Worm (Caenorhabditis elegans) whole organism, L1 larva: ENCODE measurements around the gene F53F4.18.
A peak's percentile ranks its signal among the peaks of the same experiment; 100 is the strongest.

ENCODE experiments used
- C16A3.4 ChIP-seq: fragments of 150-350 bp; optimal IDR thresholded peaks from 2 replicates; lab custom pipeline; 2014; ENCODE audit warnings: missing biosample characterization, missing genetic modification characterization
- Y116A8C.19 ChIP-seq: sonication (generic microtip); optimal IDR thresholded peaks from 2 replicates; lab custom pipeline; 2016; ENCODE audit warnings: missing compliant biosample characterization, missing genetic modification characterization, borderline replicate concordance
- aha-1 ChIP-seq: fragments of 150-350 bp; optimal IDR thresholded peaks from 2 replicates; lab custom pipeline; 2014; ENCODE audit warnings: missing biosample characterization, missing genetic modification characterization
- alr-1 ChIP-seq: fragments of 200-800 bp; sonication (Bioruptor generic); optimal IDR thresholded peaks from 2 replicates; lab custom pipeline; 2018; ENCODE audit warnings: borderline replicate concordance, mild to moderate bottlenecking, missing genetic modification characterization, missing compliant biosample characterization
- aly-2 ChIP-seq: fragments of 150-350 bp; optimal IDR thresholded peaks from 2 replicates; lab custom pipeline; 2014; ENCODE audit warnings: missing biosample characterization, missing genetic modification characterization
- ama-1 ChIP-seq: fragments of 150-350 bp; optimal IDR thresholded peaks from 2 replicates; lab custom pipeline; 2014
- blmp-1 ChIP-seq: fragments of 150-350 bp; optimal IDR thresholded peaks from 2 replicates; lab custom pipeline; 2014; ENCODE audit warnings: missing biosample characterization, missing genetic modification characterization
- ceh-63 ChIP-seq: fragments of 200-800 bp; sonication (Bioruptor generic); optimal IDR thresholded peaks from 2 replicates; lab custom pipeline; 2018; ENCODE audit warnings: mild to moderate bottlenecking, missing genetic modification characterization, missing compliant biosample characterization
- ceh-82 ChIP-seq, 3 experiments: fragments of 150-350 bp in 1 of 3; sonication (generic microtip) in 2 of 3; optimal IDR thresholded peaks; 2 replicates each; lab custom pipeline; 2014 to 2017; ENCODE audit warnings: missing biosample characterization in 3 of 3, missing genetic modification characterization in 3 of 3
- ceh-90 ChIP-seq: sonication (generic microtip); optimal IDR thresholded peaks from 2 replicates; lab custom pipeline; 2016; ENCODE audit warnings: missing genetic modification characterization, missing compliant biosample characterization
- dsc-1 ChIP-seq: sonication (generic microtip); optimal IDR thresholded peaks from 2 replicates; lab custom pipeline; 2016; ENCODE audit warnings: mild to moderate bottlenecking, missing genetic modification characterization, missing compliant biosample characterization
- efl-1 ChIP-seq, 4 experiments: fragments of 150-350 bp; optimal IDR thresholded peaks in 3 of 4; peaks in 1 of 4; 1 replicate in 1 of 4; 2 replicates in 3 of 4; lab custom pipeline; 2014; ENCODE audit warnings: missing biosample characterization in 2 of 4, missing genetic modification characterization in 2 of 4, missing genetic modification reagents in 2 of 4
- efl-3 ChIP-seq: fragments of 200-800 bp; sonication (Bioruptor generic); optimal IDR thresholded peaks from 2 replicates; lab custom pipeline; 2018; ENCODE audit warnings: mild to moderate bottlenecking, missing genetic modification characterization, missing compliant biosample characterization
- egl-13 ChIP-seq: sonication (generic microtip); optimal IDR thresholded peaks from 2 replicates; lab custom pipeline; 2016; ENCODE audit warnings: missing genotype, missing genetic modification reagents, missing genetic modification characterization, missing compliant biosample characterization
- ets-5 ChIP-seq: fragments of 200-800 bp; sonication (Bioruptor generic); IDR thresholded peaks from 2 replicates; pipeline ENCODE4 v1.3.6; 2022; ENCODE audit warnings: missing genetic modification characterization, missing compliant biosample characterization
- fkh-10 ChIP-seq: sonication (generic microtip); optimal IDR thresholded peaks from 2 replicates; lab custom pipeline; 2017; ENCODE audit warnings: missing biosample characterization, missing genetic modification reagents, missing genetic modification characterization
- fkh-4 ChIP-seq: sonication (generic microtip); optimal IDR thresholded peaks from 2 replicates; lab custom pipeline; 2016; ENCODE audit warnings: missing compliant biosample characterization, missing genetic modification characterization, borderline replicate concordance
- fkh-8 ChIP-seq: sonication (generic microtip); optimal IDR thresholded peaks from 2 replicates; lab custom pipeline; 2016; ENCODE audit warnings: mild to moderate bottlenecking, missing genetic modification characterization, missing compliant biosample characterization
- hlh-4 ChIP-seq: sonication (generic microtip); optimal IDR thresholded peaks from 2 replicates; lab custom pipeline; 2016; ENCODE audit warnings: mild to moderate bottlenecking, missing genetic modification characterization, missing compliant biosample characterization
- hpl-2 ChIP-seq: fragments of 150-350 bp; optimal IDR thresholded peaks from 2 replicates; lab custom pipeline; 2014; ENCODE audit warnings: missing biosample characterization, missing genetic modification reagents, missing genetic modification characterization
- irx-1 ChIP-seq: sonication (generic microtip); optimal IDR thresholded peaks from 2 replicates; lab custom pipeline; 2016; ENCODE audit warnings: missing genetic modification characterization, missing compliant biosample characterization
- isw-1 ChIP-seq: fragments of 200-800 bp; sonication (Bioruptor generic); IDR thresholded peaks from 2 replicates; pipeline ENCODE4 v1.3.6; 2022; ENCODE audit warnings: missing genetic modification characterization, missing compliant biosample characterization
- lin-13 ChIP-seq: fragments of 150-350 bp; optimal IDR thresholded peaks from 2 replicates; lab custom pipeline; 2014; ENCODE audit warnings: missing biosample characterization, missing genetic modification reagents, missing genetic modification characterization
- lin-35 ChIP-seq, 2 experiments: fragments of 150-350 bp; optimal IDR thresholded peaks; 2 replicates each; lab custom pipeline; 2014; ENCODE audit warnings: missing biosample characterization in 2 of 2, missing genetic modification characterization in 2 of 2, missing genetic modification reagents in 2 of 2
- lin-39 ChIP-seq: fragments of 150-350 bp; optimal IDR thresholded peaks from 2 replicates; lab custom pipeline; 2014; ENCODE audit warnings: missing biosample characterization, missing genetic modification reagents, missing genetic modification characterization
- lsy-2 ChIP-seq, 2 experiments: fragments of 150-350 bp; optimal IDR thresholded peaks; 2 replicates each; lab custom pipeline; 2014; ENCODE audit warnings: missing biosample characterization in 2 of 2, missing genetic modification characterization in 2 of 2
- mdl-1 ChIP-seq, 2 experiments: fragments of 150-350 bp; optimal IDR thresholded peaks; 2 replicates each; lab custom pipeline; 2014 to 2017; ENCODE audit warnings: missing biosample characterization in 2 of 2, missing genetic modification characterization in 2 of 2, inconsistent platforms in 1 of 2
- nhr-12 ChIP-seq: sonication (generic microtip); optimal IDR thresholded peaks from 2 replicates; lab custom pipeline; 2017; ENCODE audit warnings: missing biosample characterization, missing genetic modification characterization
- nhr-19 ChIP-seq: fragments of 200-800 bp; sonication (Bioruptor generic); conservative IDR thresholded peaks from 2 replicates; pipeline ENCODE4 v1.3.6; 2022; ENCODE audit warnings: missing genetic modification characterization, missing compliant biosample characterization
- nhr-237 ChIP-seq: fragments of 150-350 bp; optimal IDR thresholded peaks from 2 replicates; lab custom pipeline; 2014; ENCODE audit warnings: missing biosample characterization, missing genetic modification characterization
- nhr-28 ChIP-seq: fragments of 150-350 bp; optimal IDR thresholded peaks from 2 replicates; lab custom pipeline; 2014; ENCODE audit warnings: missing biosample characterization, missing genetic modification characterization
- nhr-47 ChIP-seq: sonication (generic microtip); optimal IDR thresholded peaks from 2 replicates; lab custom pipeline; 2016; ENCODE audit warnings: mild to moderate bottlenecking, missing genetic modification characterization, moderate library complexity, missing compliant biosample characterization
- nhr-90 ChIP-seq: sonication (generic microtip); optimal IDR thresholded peaks from 2 replicates; lab custom pipeline; 2016; ENCODE audit warnings: mild to moderate bottlenecking, missing genetic modification characterization, missing compliant biosample characterization; ENCODE audit not compliant: poor library complexity
- pax-3 ChIP-seq: fragments of 200-800 bp; sonication (Bioruptor generic); optimal IDR thresholded peaks from 2 replicates; lab custom pipeline; 2018; ENCODE audit warnings: mild to moderate bottlenecking, missing genetic modification characterization, moderate library complexity, missing compliant biosample characterization
- rnt-1 ChIP-seq: sonication (generic microtip); optimal IDR thresholded peaks from 2 replicates; lab custom pipeline; 2016; ENCODE audit warnings: mild to moderate bottlenecking, missing genetic modification characterization, moderate library complexity, missing compliant biosample characterization
- skn-1 ChIP-seq: fragments of 150-350 bp; optimal IDR thresholded peaks from 2 replicates; lab custom pipeline; 2014; ENCODE audit warnings: missing biosample characterization, missing genetic modification characterization
- sox-4 ChIP-seq: sonication (generic microtip); optimal IDR thresholded peaks from 2 replicates; lab custom pipeline; 2016; ENCODE audit warnings: missing genetic modification characterization, missing compliant biosample characterization
- sup-37 ChIP-seq: fragments of 200-800 bp; sonication (Bioruptor generic); optimal IDR thresholded peaks from 2 replicates; lab custom pipeline; 2018; ENCODE audit warnings: mild to moderate bottlenecking, missing genetic modification characterization, missing compliant biosample characterization
- tbx-2 ChIP-seq: sonication (generic microtip); optimal IDR thresholded peaks from 2 replicates; lab custom pipeline; 2016; ENCODE audit warnings: missing genetic modification characterization, missing compliant biosample characterization
- tlp-1 ChIP-seq: fragments of 150-350 bp; optimal IDR thresholded peaks from 2 replicates; lab custom pipeline; 2014; ENCODE audit warnings: missing biosample characterization, missing genetic modification characterization
- unc-130 ChIP-seq: fragments of 150-350 bp; optimal IDR thresholded peaks from 2 replicates; lab custom pipeline; 2017; ENCODE audit warnings: missing biosample characterization, missing genetic modification characterization, inconsistent platforms
- unc-30 ChIP-seq: sonication (generic microtip); optimal IDR thresholded peaks from 2 replicates; lab custom pipeline; 2017; ENCODE audit warnings: missing biosample characterization, missing genetic modification characterization
- unc-86 ChIP-seq: sonication (generic microtip); optimal IDR thresholded peaks from 2 replicates; lab custom pipeline; 2016; ENCODE audit warnings: missing genetic modification characterization, missing compliant biosample characterization
- unc-98 ChIP-seq: fragments of 200-800 bp; sonication (Bioruptor generic); IDR thresholded peaks from 2 replicates; pipeline ENCODE4 v1.3.6; 2022; ENCODE audit warnings: missing genetic modification characterization, missing compliant biosample characterization
- xbp-1 ChIP-seq: sonication (generic microtip); optimal IDR thresholded peaks from 2 replicates; lab custom pipeline; 2016; ENCODE audit warnings: missing genetic modification characterization, missing compliant biosample characterization
- ztf-11 ChIP-seq, 2 experiments: sonication (generic microtip); optimal IDR thresholded peaks; 2 replicates each; lab custom pipeline; 2016 to 2017; ENCODE audit warnings: missing genetic modification characterization in 2 of 2, missing biosample characterization in 1 of 2, missing compliant biosample characterization in 1 of 2
- ztf-4 ChIP-seq: fragments of 150-350 bp; optimal IDR thresholded peaks from 2 replicates; lab custom pipeline; 2014; ENCODE audit warnings: missing biosample characterization, missing genetic modification characterization

Gene F53F4.18

DNA sequence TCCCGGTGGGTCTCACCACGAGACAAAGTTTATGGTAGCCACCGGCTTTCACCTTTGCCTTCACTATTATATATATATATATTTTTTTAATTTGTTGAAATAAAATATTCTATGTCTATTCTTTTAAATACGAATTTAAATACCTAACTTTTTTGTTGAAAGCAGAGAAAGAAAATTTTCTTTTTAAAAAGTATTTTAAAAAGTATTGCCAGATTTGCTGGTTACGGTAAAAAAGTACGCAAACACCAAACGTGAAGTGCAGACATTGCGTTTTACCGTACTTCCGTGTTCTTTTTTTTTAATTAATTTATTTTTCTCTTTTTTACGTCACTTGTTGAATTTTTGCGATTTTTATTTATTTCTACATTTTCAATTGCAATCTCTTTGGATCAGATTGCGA lies 29.9 kb upstream of the F53F4.18 start, which contains the start of gene C56A3.8:
Gene C56A3.8, plus strand, starts transcription at position 301 of the 400 bp plus-strand sequence.
- TF ChIP-seq sox-4 (tag; lab: Kevin White, UChicago), result no peak
- no peak for TF ChIP-seq unc-30 (tag; lab: Kevin White, UChicago)
- TF ChIP-seq aha-1, result no peak
- no peak for TF ChIP-seq unc-130
- no peak for TF ChIP-seq nhr-90 (tag; lab: Kevin White, UChicago)
- no peak for TF ChIP-seq isw-1
- no peak for TF ChIP-seq sup-37
- TF ChIP-seq ceh-82 (tag; optimal IDR thresholded peaks at IDR 0.05; lab: Kevin White, UChicago), result no peak
- no peak for TF ChIP-seq pax-3
- TF ChIP-seq nhr-47, result no peak
- no peak for TF ChIP-seq ztf-4
- TF ChIP-seq C16A3.4 (tag; lab: Kevin White, UChicago), result no peak
- TF ChIP-seq irx-1 (tag; lab: Kevin White, UChicago), result no peak
- no peak for TF ChIP-seq hlh-4
- TF ChIP-seq aly-2, result no peak
- TF ChIP-seq dsc-1 (tag; lab: Kevin White, UChicago), result no peak
- no peak for TF ChIP-seq egl-13
- TF ChIP-seq hpl-2 (GFP tag; lab: Kevin White, UChicago), result no peak

DNA sequence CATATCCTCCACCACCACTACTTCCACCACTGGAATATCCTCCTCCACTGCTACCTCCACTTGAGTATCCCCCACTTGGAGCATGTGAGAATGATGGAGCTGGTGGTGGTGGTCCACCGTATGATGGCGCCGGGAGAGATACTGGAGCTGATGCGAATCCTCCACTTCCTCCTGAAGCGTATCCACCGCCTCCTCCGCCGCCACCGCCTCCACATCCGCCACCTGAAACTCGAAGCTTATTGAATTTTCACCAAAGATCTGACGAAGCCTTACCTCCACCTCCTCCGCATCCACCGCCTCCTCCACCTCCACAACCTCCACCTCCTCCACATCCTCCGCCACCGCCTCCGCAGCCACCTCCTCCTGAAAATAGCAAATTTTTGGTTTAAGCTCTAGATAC lies 27.2 kb upstream of the F53F4.18 start:
- no peak for TF ChIP-seq efl-1 (optimal IDR thresholded peaks at IDR 0.05; lab: Kevin White, UChicago)
- peak in 1 of 2 experiments; percentile 36 for TF ChIP-seq efl-1 (GFP tag; optimal IDR thresholded peaks at IDR 0.05 in 1 of 2; lab: Kevin White, UChicago)
- no peak for TF ChIP-seq unc-98 (GFP tag; lab: Robert Waterston, UW)

DNA sequence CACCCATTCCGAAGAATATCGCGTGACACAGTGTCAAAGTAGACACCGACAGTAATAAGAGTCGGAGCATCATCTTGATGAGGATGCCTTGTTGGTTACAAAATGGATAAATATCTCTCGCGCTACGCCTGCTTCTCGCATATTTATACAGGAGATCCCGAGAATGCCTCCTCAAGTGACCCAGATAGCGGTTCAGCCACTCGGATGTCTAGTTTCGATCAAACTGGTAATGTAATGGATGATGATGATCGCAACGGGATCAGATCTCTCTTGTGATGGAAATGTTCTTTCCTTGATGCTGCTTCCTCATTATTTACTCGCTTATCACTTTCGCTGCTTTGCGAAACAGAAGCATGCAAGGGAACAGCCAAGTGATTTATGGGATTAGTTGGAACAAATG lies 26.1 kb upstream of the F53F4.18 start, which contains the start of gene grl-17:
Gene grl-17, minus strand, starts transcription at position 101 of the 400 bp plus-strand sequence.
- TF ChIP-seq mdl-1 (tag; optimal IDR thresholded peaks at IDR 0.05; lab: Kevin White, UChicago) (no peak), blmp-1 (tag; lab: Kevin White, UChicago) (peak; percentile 48), fkh-10 (GFP tag; lab: Kevin White, UChicago) (no peak), tlp-1 (tag; lab: Kevin White, UChicago) (no peak), fkh-4 (tag; lab: Kevin White, UChicago) (no peak), nhr-237 (no peak)

DNA sequence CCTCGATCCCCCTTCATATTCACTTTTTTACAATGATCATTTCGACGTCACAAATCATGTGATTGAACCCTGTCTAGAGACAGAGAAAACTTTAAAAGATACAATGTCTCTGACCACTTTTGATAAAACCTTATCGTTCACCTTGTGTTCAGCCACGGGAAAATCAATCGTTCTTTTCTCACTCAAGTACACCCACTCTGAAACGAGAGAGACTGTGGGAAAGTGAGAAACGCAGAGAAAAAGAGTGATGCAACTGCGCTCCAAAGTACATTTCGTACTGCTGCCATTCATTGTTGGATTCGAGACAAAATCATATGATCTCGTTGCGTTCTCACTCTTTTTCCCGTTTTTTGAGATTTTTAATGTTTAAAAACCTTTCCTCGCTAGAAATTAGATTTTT lies 24.7 kb upstream of the F53F4.18 start:
- peak; percentile 56 for TF ChIP-seq skn-1 (tag; lab: Kevin White, UChicago)
- peak; percentile 77 for TF ChIP-seq fkh-8 (tag; lab: Kevin White, UChicago)
- TF ChIP-seq lsy-2 (tag; optimal IDR thresholded peaks at IDR 0.05; lab: Kevin White, UChicago), result peak; percentile 86 to 92
- TF ChIP-seq isw-1, result peak; percentile 66
- TF ChIP-seq nhr-28 (tag; lab: Kevin White, UChicago), result no peak
- no peak for TF ChIP-seq alr-1 (tag; lab: Kevin White, UChicago)
- peak; percentile 69 for TF ChIP-seq egl-13
- TF ChIP-seq Y116A8C.19, result no peak
- peak; percentile 93 for TF ChIP-seq pax-3
- peak; percentile 88 for TF ChIP-seq xbp-1
- TF ChIP-seq nhr-12 (tag; lab: Kevin White, UChicago), result no peak
- no peak for TF ChIP-seq unc-30 (tag; lab: Kevin White, UChicago)
- TF ChIP-seq ceh-82 (tag; optimal IDR thresholded peaks at IDR 0.05; lab: Kevin White, UChicago), result peak; percentile 41 to 80 (median 69)
- TF ChIP-seq ets-5 (GFP tag; lab: Robert Waterston, UW), result no peak
- TF ChIP-seq nhr-47, result peak; percentile 90
- peak; percentile 50 for TF ChIP-seq ceh-90 (tag; lab: Kevin White, UChicago)
- TF ChIP-seq lin-35 (GFP tag; optimal IDR thresholded peaks at IDR 0.05; lab: Kevin White, UChicago), result peak; percentile 85 to 91
- peak in 1 of 2 experiments; percentile 89 for TF ChIP-seq mdl-1 (tag; optimal IDR thresholded peaks at IDR 0.05; lab: Kevin White, UChicago)
- TF ChIP-seq ceh-63 (GFP tag; lab: Kevin White, UChicago), result no peak
- TF ChIP-seq ztf-11 (tag; optimal IDR thresholded peaks at IDR 0.05; lab: Kevin White, UChicago), result peak in 1 of 2 experiments; percentile 2
- peak; percentile 93 for TF ChIP-seq tbx-2 (tag; lab: Kevin White, UChicago)
- TF ChIP-seq fkh-4 (tag; lab: Kevin White, UChicago), result no peak
- TF ChIP-seq efl-3 (GFP tag; lab: Kevin White, UChicago), result no peak
- TF ChIP-seq lin-13 (GFP tag; lab: Kevin White, UChicago), result peak; percentile 81
- TF ChIP-seq unc-86 (tag; lab: Kevin White, UChicago), result peak; percentile 62
- peak; percentile 69 for TF ChIP-seq ama-1
- peak; percentile 78 for TF ChIP-seq dsc-1 (tag; lab: Kevin White, UChicago)
- peak; percentile 94 for TF ChIP-seq nhr-19
- TF ChIP-seq irx-1 (tag; lab: Kevin White, UChicago), result peak; percentile 80
- TF ChIP-seq rnt-1 (tag; lab: Kevin White, UChicago), result peak; percentile 90
- peak; percentile 7 for TF ChIP-seq lin-39 (tag; lab: Kevin White, UChicago)
- peak; percentile 67 for TF ChIP-seq aly-2
